Fruit fly (Drosophila melanogaster): ENCODE measurements around the gene CG44532.

Gene CG44532

dm6 chrX:9127264-9128011, 34.5 kb upstream of the CG44532 start (continued):
- TF ChIP-seq nom (GFP tag; optimal IDR thresholded peaks at IDR 0.05) (no peak), CG1602 (GFP tag; optimal IDR thresholded peaks at IDR 0.05) (no peak), Pdp1 (GFP tag; optimal IDR thresholded peaks at IDR 0.05) (peak in 1 of 2 experiments; percentile 18), CG4424 (GFP tag; optimal IDR thresholded peaks at IDR 0.05) (peak; percentile 3), CG8944 (GFP tag; optimal IDR thresholded peaks at IDR 0.05) (peak; percentile 16), tll (GFP tag; optimal IDR thresholded peaks at IDR 0.05) (peak in 1 of 2 experiments; percentile 54), CG10979 (tag; optimal IDR thresholded peaks at IDR 0.05) (peak; percentile 19), Sox102F (GFP tag; optimal IDR thresholded peaks at IDR 0.05) (peak; percentile 37), dmrt99B (tag; optimal IDR thresholded peaks at IDR 0.05) (peak; percentile 35), CG43689 (GFP tag; IDR thresholded peaks at IDR 0.05) (no peak), CG1529 (GFP tag; optimal IDR thresholded peaks at IDR 0.05) (no peak), unpg (GFP tag; optimal IDR thresholded peaks at IDR 0.05) (peak; percentile 23), CG1603 (tag; optimal IDR thresholded peaks at IDR 0.05) (peak; percentile 45), CG4360 (GFP tag; IDR thresholded peaks at IDR 0.05) (no peak), yki (optimal IDR thresholded peaks at IDR 0.05) (no peak), mam (GFP tag; optimal IDR thresholded peaks at IDR 0.05) (peak; percentile 11), CG7372 (GFP tag; IDR thresholded peaks at IDR 0.05) (no peak), nmo (GFP tag; optimal IDR thresholded peaks at IDR 0.05) (no peak), eve (GFP tag; optimal IDR thresholded peaks at IDR 0.05) (peak in 1 of 2 experiments; percentile 52), nerfin-1 (tag; optimal IDR thresholded peaks at IDR 0.05) (peak; percentile 13), CG7786 (GFP tag; optimal IDR thresholded peaks at IDR 0.05) (peak; percentile 1), ewg (GFP tag; optimal IDR thresholded peaks at IDR 0.05) (no peak), h (optimal IDR thresholded peaks at IDR 0.05) (no peak), pzg (GFP tag; optimal IDR thresholded peaks at IDR 0.05) (no peak), CG8290 (GFP tag; optimal IDR thresholded peaks at IDR 0.05) (no peak), CG8290 (tag; optimal IDR thresholded peaks at IDR 0.05) (peak in 1 of 2 experiments; percentile 36), CG11085 (GFP tag; IDR thresholded peaks at IDR 0.05) (no peak), insv (GFP tag; optimal IDR thresholded peaks at IDR 0.05) (peak in 1 of 2 experiments; percentile 47), zfh1 (GFP tag; IDR thresholded peaks at IDR 0.05) (peak; percentile 62; the same call in 2 of the 3 replicates), CG4404 (GFP tag; IDR thresholded peaks at IDR 0.05) (no peak), CG17568 (GFP tag; optimal IDR thresholded peaks at IDR 0.05) (no peak), pros (GFP tag; optimal IDR thresholded peaks at IDR 0.05) (peak; percentile 95), CG2678 (tag; optimal IDR thresholded peaks at IDR 0.05) (peak; percentile 37), tio (GFP tag; optimal IDR thresholded peaks at IDR 0.05) (peak; percentile 15), CG1832 (GFP tag; optimal IDR thresholded peaks at IDR 0.05) (no peak), Bdp1 (GFP tag; optimal IDR thresholded peaks at IDR 0.05) (no peak), NC2α (GFP tag; optimal IDR thresholded peaks at IDR 0.05) (no peak), gfzf (GFP tag; optimal IDR thresholded peaks at IDR 0.05) (no peak), run (tag; optimal IDR thresholded peaks at IDR 0.05) (no peak), HmgZ (tag; optimal IDR thresholded peaks at IDR 0.05) (no peak), grau (tag; optimal IDR thresholded peaks at IDR 0.05) (peak; percentile 5), vfl (GFP tag; optimal IDR thresholded peaks at IDR 0.05) (no peak), CG12104 (GFP tag; optimal IDR thresholded peaks at IDR 0.05) (no peak), zen2 (GFP tag; IDR thresholded peaks at IDR 0.05; ENCODE audit: partially characterized antibody) (no peak), Oaz (GFP tag; IDR thresholded peaks at IDR 0.05) (0 out of 2 replicates have a peak, but pooled peaks have one; percentile 16), bcd (GFP tag; optimal IDR thresholded peaks at IDR 0.05) (peak; percentile 17), CG4617 (GFP tag; optimal IDR thresholded peaks at IDR 0.05; ENCODE audit: borderline replicate concordance) (no peak), PHDP (tag; optimal IDR thresholded peaks at IDR 0.05) (peak; percentile 6), gcm (GFP tag; optimal IDR thresholded peaks at IDR 0.05) (no peak), CG3847 (GFP tag; IDR thresholded peaks at IDR 0.05) (no peak)
